Fruit fly (Drosophila melanogaster) whole organism, embryonic: ENCODE measurements around the gene Pex14.

Source experiments
- ATbp ChIP-seq: fragments of 200-800 bp; sonication (Bioruptor generic); optimal IDR thresholded peaks from 2 replicates; lab custom pipeline; 2017; ENCODE audit warnings: missing biosample characterization, mild to moderate bottlenecking, missing genetic modification characterization, missing genetic modification reagents
- Aef1 ChIP-seq: fragments of 200-800 bp; sonication (Bioruptor generic); IDR thresholded peaks from 3 replicates; pipeline ENCODE4 v1.3.6; 2022; ENCODE audit warnings: missing biosample characterization, missing genetic modification characterization
- Atf-2 ChIP-seq: fragments of 200-800 bp; sonication (Bioruptor generic); optimal IDR thresholded peaks from 2 replicates; lab custom pipeline; 2016; ENCODE audit warnings: missing biosample characterization, missing genetic modification characterization
- Atf6 ChIP-seq: fragments of 200-800 bp; sonication (Bioruptor generic); IDR thresholded peaks from 2 replicates; pipeline ENCODE4 v1.3.6; 2022; ENCODE audit warnings: missing biosample characterization, missing genetic modification characterization
- CG10654 ChIP-seq: fragments of 200-800 bp; sonication (Bioruptor generic); optimal IDR thresholded peaks from 2 replicates; lab custom pipeline; 2016; ENCODE audit warnings: missing biosample characterization, missing genetic modification characterization
- CG11093 ChIP-seq: fragments of 200-800 bp; sonication (Bioruptor generic); IDR thresholded peaks from 3 replicates; pipeline ENCODE4 v1.3.6; 2022; ENCODE audit warnings: missing biosample characterization, missing genetic modification characterization
- CG15479 ChIP-seq: fragments of 200-800 bp; sonication (Bioruptor generic); optimal IDR thresholded peaks from 3 replicates; lab custom pipeline; 2019; ENCODE audit warnings: missing biosample characterization, mild to moderate bottlenecking, missing genetic modification characterization, moderate library complexity
- CG17568 ChIP-seq: fragments of 200-800 bp; sonication (Bioruptor generic); optimal IDR thresholded peaks from 2 replicates; lab custom pipeline; 2018; ENCODE audit warnings: missing biosample characterization, mild to moderate bottlenecking, missing genetic modification characterization, moderate library complexity
- CG3995 ChIP-seq: fragments of 200-800 bp; sonication (Bioruptor generic); optimal IDR thresholded peaks from 3 replicates; lab custom pipeline; 2016; ENCODE audit warnings: missing biosample characterization, missing genetic modification characterization
- CG4730 ChIP-seq: fragments of 200-800 bp; sonication (Bioruptor generic); IDR thresholded peaks from 2 replicates; pipeline ENCODE4 v1.3.6; 2022; ENCODE audit warnings: missing biosample characterization, missing genetic modification characterization
- CG6175 ChIP-seq: fragments of 200-800 bp; sonication (Bioruptor generic); IDR thresholded peaks from 3 replicates; pipeline ENCODE4 v1.3.6; 2022; ENCODE audit warnings: missing biosample characterization, missing genetic modification characterization
- CG6765 ChIP-seq: fragments of 200-800 bp; sonication (Bioruptor generic); optimal IDR thresholded peaks from 3 replicates; lab custom pipeline; 2017; ENCODE audit warnings: missing biosample characterization, mild to moderate bottlenecking, missing genetic modification characterization
- CG7271 ChIP-seq: fragments of 200-800 bp; sonication (Bioruptor generic); optimal IDR thresholded peaks from 2 replicates; lab custom pipeline; 2018; ENCODE audit warnings: missing biosample characterization, mild to moderate bottlenecking, missing genetic modification characterization, moderate library complexity
- CG8765 ChIP-seq: fragments of 200-800 bp; sonication (Bioruptor generic); IDR thresholded peaks from 2 replicates; pipeline ENCODE4 v1.3.6; 2022; ENCODE audit warnings: missing biosample characterization, missing genetic modification characterization
- Dad ChIP-seq: fragments of 200-800 bp; sonication (Bioruptor generic); optimal IDR thresholded peaks from 3 replicates; lab custom pipeline; 2016; ENCODE audit warnings: missing biosample characterization, missing genetic modification characterization
- Dbx ChIP-seq: fragments of 200-800 bp; sonication (Bioruptor generic); IDR thresholded peaks from 3 replicates; pipeline ENCODE4 v1.3.6; 2022; ENCODE audit warnings: missing biosample characterization, missing genetic modification characterization
- Eip74EF ChIP-seq, 2 experiments: fragments of 200-800 bp in 1 of 2; fragments of >200 bp in 1 of 2; sonication (Bioruptor generic) in 1 of 2; optimal IDR thresholded peaks; 2 replicates each; lab custom pipeline; 2017 to 2019; ENCODE audit warnings: missing biosample characterization in 2 of 2, missing genetic modification characterization in 2 of 2, mild to moderate bottlenecking in 1 of 2, moderate library complexity in 1 of 2
- HHEX ChIP-seq: fragments of 200-800 bp; sonication (Bioruptor generic); optimal IDR thresholded peaks from 3 replicates; lab custom pipeline; 2017; ENCODE audit warnings: missing biosample characterization, mild to moderate bottlenecking, missing genetic modification characterization, missing genetic modification reagents
- Hr39 ChIP-seq: fragments of >200 bp; optimal IDR thresholded peaks from 2 replicates; lab custom pipeline; 2017
- MTF-1 ChIP-seq: fragments of 200-800 bp; sonication (Bioruptor generic); optimal IDR thresholded peaks from 2 replicates; lab custom pipeline; 2018; ENCODE audit warnings: missing biosample characterization, mild to moderate bottlenecking, missing genetic modification characterization, borderline replicate concordance
- Meics ChIP-seq: fragments of 200-800 bp; sonication (Bioruptor generic); optimal IDR thresholded peaks from 2 replicates; lab custom pipeline; 2017; ENCODE audit warnings: missing biosample characterization, mild to moderate bottlenecking, missing genetic modification characterization
- Ssrp ChIP-seq: fragments of 200-800 bp; sonication (Bioruptor generic); optimal IDR thresholded peaks from 2 replicates; lab custom pipeline; 2018; ENCODE audit warnings: missing biosample characterization, mild to moderate bottlenecking, missing genetic modification characterization, moderate library complexity
- ac ChIP-seq: fragments of 200-800 bp; sonication (Bioruptor generic); optimal IDR thresholded peaks from 3 replicates; lab custom pipeline; 2017; ENCODE audit warnings: missing biosample characterization, mild to moderate bottlenecking, missing genetic modification characterization
- al ChIP-seq: fragments of 200-800 bp; sonication (Bioruptor generic); IDR thresholded peaks from 2 replicates; pipeline ENCODE4 v1.3.6; 2022; ENCODE audit warnings: missing biosample characterization, missing genetic modification characterization
- chm ChIP-seq: fragments of 200-800 bp; sonication (Bioruptor generic); IDR thresholded peaks from 2 replicates; pipeline ENCODE4 v1.3.6; 2022; ENCODE audit warnings: missing biosample characterization, missing genetic modification characterization
- chn ChIP-seq: fragments of 200-800 bp; sonication (Bioruptor generic); optimal IDR thresholded peaks from 2 replicates; lab custom pipeline; 2016; ENCODE audit warnings: missing biosample characterization, missing genetic modification characterization
- crc ChIP-seq: fragments of 200-800 bp; sonication (Bioruptor generic); optimal IDR thresholded peaks from 2 replicates; lab custom pipeline; 2016; ENCODE audit warnings: missing biosample characterization, missing genetic modification characterization
- crp ChIP-seq, 2 experiments: fragments of 200-800 bp; sonication (Bioruptor generic); optimal IDR thresholded peaks; 2 replicates in 1 of 2; 3 replicates in 1 of 2; lab custom pipeline; 2017; ENCODE audit warnings: missing biosample characterization in 2 of 2, missing genetic modification characterization in 2 of 2, mild to moderate bottlenecking in 1 of 2, moderate library complexity in 1 of 2
- disco-r ChIP-seq: fragments of 200-800 bp; sonication (Bioruptor generic); optimal IDR thresholded peaks from 2 replicates; lab custom pipeline; 2016; ENCODE audit warnings: missing biosample characterization, missing genetic modification characterization
- dmrt99B ChIP-seq: fragments of 200-800 bp; sonication (Bioruptor generic); optimal IDR thresholded peaks from 2 replicates; lab custom pipeline; 2018; ENCODE audit warnings: missing biosample characterization, mild to moderate bottlenecking, missing genetic modification characterization, moderate library complexity
- dysf ChIP-seq: fragments of 200-800 bp; sonication (Bioruptor generic); IDR thresholded peaks from 3 replicates; pipeline ENCODE4 v1.3.6; 2022; ENCODE audit warnings: missing biosample characterization, missing genetic modification characterization
- eve ChIP-seq, 2 experiments: fragments of >200 bp; optimal IDR thresholded peaks; 2 replicates each; lab custom pipeline; 2017; ENCODE audit warnings: missing biosample characterization in 2 of 2, missing genetic modification characterization in 2 of 2
- fu2 ChIP-seq: fragments of 200-800 bp; sonication (Bioruptor generic); optimal IDR thresholded peaks from 2 replicates; lab custom pipeline; 2016; ENCODE audit warnings: missing biosample characterization, missing genetic modification characterization
- gfzf ChIP-seq: fragments of 200-800 bp; sonication (Bioruptor generic); optimal IDR thresholded peaks from 2 replicates; lab custom pipeline; 2016; ENCODE audit warnings: missing biosample characterization, mild to moderate bottlenecking, missing genetic modification characterization, moderate library complexity
- gsb-n ChIP-seq: fragments of 200-800 bp; sonication (Bioruptor generic); optimal IDR thresholded peaks from 3 replicates; lab custom pipeline; 2018; ENCODE audit warnings: missing biosample characterization, mild to moderate bottlenecking, missing genetic modification characterization
- her ChIP-seq: fragments of 200-800 bp; sonication (Bioruptor generic); optimal IDR thresholded peaks from 2 replicates; lab custom pipeline; 2016; ENCODE audit warnings: missing biosample characterization, missing genetic modification characterization
- ken ChIP-seq: fragments of 200-800 bp; sonication (Bioruptor generic); IDR thresholded peaks from 3 replicates; pipeline ENCODE4 v1.3.6; 2022; ENCODE audit warnings: missing biosample characterization, missing genetic modification characterization
- mld ChIP-seq: fragments of 200-800 bp; sonication (Bioruptor generic); IDR thresholded peaks from 3 replicates; pipeline ENCODE4 v1.3.6; 2022; ENCODE audit warnings: missing biosample characterization, missing genetic modification characterization; ENCODE audit not compliant: partially characterized antibody
- pros ChIP-seq: fragments of 200-800 bp; sonication (Bioruptor generic); optimal IDR thresholded peaks from 3 replicates; lab custom pipeline; 2019; ENCODE audit warnings: missing biosample characterization, mild to moderate bottlenecking, missing genetic modification characterization, moderate library complexity
- pum ChIP-seq: fragments of 200-800 bp; sonication (Bioruptor generic); optimal IDR thresholded peaks from 2 replicates; lab custom pipeline; 2016; ENCODE audit warnings: missing biosample characterization, missing genetic modification characterization
- pzg ChIP-seq: fragments of 200-800 bp; sonication (Bioruptor generic); optimal IDR thresholded peaks from 3 replicates; lab custom pipeline; 2018; ENCODE audit warnings: missing biosample characterization, mild to moderate bottlenecking, missing genetic modification characterization, moderate library complexity
- sc ChIP-seq, 3 experiments: fragments of >200 bp in 2 of 3; fragments of 200-800 bp in 1 of 3; sonication (Bioruptor generic) in 1 of 3; optimal IDR thresholded peaks; 2 replicates in 2 of 3; 3 replicates in 1 of 3; lab custom pipeline; 2017; ENCODE audit warnings: mild to moderate bottlenecking in 1 of 3, missing biosample characterization in 1 of 3, missing genetic modification characterization in 1 of 3, missing genetic modification reagents in 1 of 3
- schlank ChIP-seq: fragments of 200-800 bp; sonication (Bioruptor generic); optimal IDR thresholded peaks from 2 replicates; lab custom pipeline; 2018; ENCODE audit warnings: missing biosample characterization, mild to moderate bottlenecking, missing genetic modification characterization
- sd ChIP-seq: fragments of 200-800 bp; sonication (Bioruptor generic); optimal IDR thresholded peaks from 3 replicates; lab custom pipeline; 2018; ENCODE audit warnings: missing biosample characterization, mild to moderate bottlenecking, missing genetic modification characterization, moderate library complexity
- ssp ChIP-seq: fragments of 200-800 bp; sonication (Bioruptor generic); IDR thresholded peaks from 2 replicates; pipeline ENCODE4 v1.3.6; 2022; ENCODE audit warnings: missing biosample characterization, missing genetic modification characterization
- sug ChIP-seq: fragments of 200-800 bp; optimal IDR thresholded peaks from 2 replicates; lab custom pipeline; 2019; ENCODE audit warnings: missing biosample characterization, mild to moderate bottlenecking, missing genetic modification characterization, moderate library complexity
- tup ChIP-seq: fragments of 200-800 bp; sonication (Bioruptor generic); optimal IDR thresholded peaks from 2 replicates; lab custom pipeline; 2016; ENCODE audit warnings: missing biosample characterization, mild to moderate bottlenecking, missing genetic modification characterization, moderate library complexity
- tx ChIP-seq: fragments of 200-800 bp; sonication (Bioruptor generic); optimal IDR thresholded peaks from 2 replicates; lab custom pipeline; 2016; ENCODE audit warnings: missing biosample characterization, missing genetic modification characterization
- unc-4 ChIP-seq: fragments of 200-800 bp; sonication (Bioruptor generic); IDR thresholded peaks from 2 replicates; pipeline ENCODE4 v1.3.6; 2022; ENCODE audit warnings: missing biosample characterization, missing genetic modification characterization; ENCODE audit not compliant: partially characterized antibody

The Pex14 gene

dm6 chr3L:20798325-20798846 lies 19.8 kb downstream of the Pex14 start, which contains the start of the genes CG3698 and tzn (continued):
- no peak for TF ChIP-seq sd
- TF ChIP-seq Dad (GFP tag; lab: Kevin White, UChicago): peak; percentile 88
- peak; percentile 85 for TF ChIP-seq gfzf (GFP tag; lab: Kevin White, UChicago)
- TF ChIP-seq Dbx (GFP tag; lab: Robert Waterston, UW): peak; percentile 93
- TF ChIP-seq tx (GFP tag; lab: Kevin White, UChicago): peak; percentile 54
- peak; percentile 87 for TF ChIP-seq chn (GFP tag; lab: Kevin White, UChicago)
- TF ChIP-seq CG6765 (GFP tag; lab: Kevin White, UChicago): peak; percentile 97
- no peak for TF ChIP-seq dmrt99B (tag; lab: Kevin White, UChicago)
- TF ChIP-seq al: peak; percentile 87
- peak; percentile 78 for TF ChIP-seq Atf-2 (GFP tag; lab: Kevin White, UChicago)
- TF ChIP-seq sc (optimal IDR thresholded peaks at IDR 0.05; lab: Kevin White, UChicago): no peak
- peak; percentile 95 for TF ChIP-seq sc (GFP tag; optimal IDR thresholded peaks at IDR 0.05; lab: Kevin White, UChicago)
- TF ChIP-seq ssp (GFP tag; lab: Robert Waterston, UW): peak; percentile 81
- TF ChIP-seq Eip74EF (GFP tag; optimal IDR thresholded peaks at IDR 0.05; lab: Kevin White, UChicago): no peak
- TF ChIP-seq gsb-n: peak; percentile 92
- TF ChIP-seq dysf (GFP tag; lab: Robert Waterston, UW): peak; percentile 92
- TF ChIP-seq eve (GFP tag; optimal IDR thresholded peaks at IDR 0.05; lab: Kevin White, UChicago): no peak
- TF ChIP-seq crp (GFP tag; optimal IDR thresholded peaks at IDR 0.05; lab: Kevin White, UChicago): peak in 1 of 2 experiments; percentile 66
- TF ChIP-seq CG17568 (GFP tag; lab: Kevin White, UChicago): no peak
- peak; percentile 66 for TF ChIP-seq pum (GFP tag; lab: Kevin White, UChicago)
- TF ChIP-seq Ssrp (tag; lab: Kevin White, UChicago): peak; percentile 87
- no peak for TF ChIP-seq pros (GFP tag; lab: Kevin White, UChicago)
- TF ChIP-seq HHEX (GFP tag; lab: Kevin White, UChicago): peak; percentile 96
- TF ChIP-seq crc: peak; percentile 45
- peak; percentile 65 for TF ChIP-seq tup (GFP tag; lab: Kevin White, UChicago)
- peak; percentile 79 for TF ChIP-seq her (GFP tag; lab: Kevin White, UChicago)
- TF ChIP-seq CG6175 (GFP tag; lab: Robert Waterston, UW): peak; percentile 94
- TF ChIP-seq schlank (tag; lab: Kevin White, UChicago): peak; percentile 92
- 0 out of 2 replicates have a peak, but pooled peaks have one; percentile 24 for TF ChIP-seq unc-4
- TF ChIP-seq CG10654 (GFP tag; lab: Kevin White, UChicago): peak; percentile 95
- TF ChIP-seq Meics (GFP tag; lab: Kevin White, UChicago): peak; percentile 97
- TF ChIP-seq chm: peak; percentile 97
- peak; percentile 88 for TF ChIP-seq CG4730 (GFP tag; lab: Robert Waterston, UW)
- peak; percentile 93 for TF ChIP-seq ac (GFP tag; lab: Kevin White, UChicago)
- TF ChIP-seq Aef1 (GFP tag; lab: Robert Waterston, UW): peak; percentile 89
- peak; percentile 87 for TF ChIP-seq sug
- peak; percentile 88 for TF ChIP-seq Atf6 (GFP tag; lab: Robert Waterston, UW)
- no peak for TF ChIP-seq mld (GFP tag; lab: Robert Waterston, UW)
- TF ChIP-seq fu2: peak; percentile 70
- peak; percentile 81 for TF ChIP-seq pzg (GFP tag; lab: Kevin White, UChicago)
- no peak; the same call in 2 of the 3 replicates for TF ChIP-seq CG11093 (GFP tag; lab: Robert Waterston, UW)
- TF ChIP-seq Hr39 (lab: Kevin White, UChicago): no peak
- TF ChIP-seq ken (GFP tag; lab: Robert Waterston, UW): peak; percentile 95
- peak; percentile 82 for TF ChIP-seq CG8765 (GFP tag; lab: Robert Waterston, UW)
- peak; percentile 94 for TF ChIP-seq ATbp
- TF ChIP-seq CG7271: peak; percentile 98
- TF ChIP-seq MTF-1 (GFP tag; lab: Kevin White, UChicago): peak; percentile 98
- peak; percentile 81 for TF ChIP-seq CG3995 (GFP tag; lab: Kevin White, UChicago)
- TF ChIP-seq CG15479 (GFP tag; lab: Kevin White, UChicago): peak; percentile 12
- TF ChIP-seq disco-r: peak; percentile 80
